Worm (Caenorhabditis elegans) whole organism, L2 larva: ENCODE results near the gene ZK105.1.

Experiments
- nhr-6 ChIP-seq: fragments of 150-350 bp; optimal IDR thresholded peaks from 2 replicates; lab custom pipeline; 2014; ENCODE audit warnings: missing biosample characterization, missing genetic modification characterization
- unc-62 ChIP-seq: fragments of 150-350 bp; optimal IDR thresholded peaks from 2 replicates; lab custom pipeline; 2014; ENCODE audit warnings: missing biosample characterization, missing genetic modification reagents, missing genetic modification characterization
- ztf-4 ChIP-seq: fragments of 150-350 bp; optimal IDR thresholded peaks from 2 replicates; lab custom pipeline; 2014; ENCODE audit warnings: missing biosample characterization, missing genetic modification characterization

DNA sequence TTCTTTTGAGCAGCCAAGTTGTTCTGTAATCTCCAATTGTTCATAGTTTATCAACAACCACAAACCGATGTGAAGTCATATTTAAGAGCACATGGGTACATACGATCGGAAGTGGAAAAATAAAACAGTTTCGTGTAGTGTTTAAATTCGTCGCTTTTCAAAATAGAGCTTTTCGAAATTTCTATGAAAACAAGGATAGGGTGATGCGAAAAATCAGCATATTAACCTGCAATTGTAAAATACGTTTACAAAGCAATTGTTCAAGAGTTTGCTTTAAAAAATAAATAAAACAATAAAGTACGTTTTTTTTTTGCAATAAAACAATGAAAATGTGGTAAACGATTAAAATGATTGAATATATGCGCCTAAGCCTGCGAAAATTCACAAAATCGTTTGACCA, 8.2 kb downstream of the ZK105.1 start, which contains the start of gene ZK105.14:
- TF ChIP-seq nhr-6 (no peak), unc-62 (no peak), ztf-4 (tag; lab: Kevin White, UChicago) (no peak)
